Worm (Caenorhabditis elegans): ENCODE data around the gene R57.2.

Gene R57.2

DNA sequence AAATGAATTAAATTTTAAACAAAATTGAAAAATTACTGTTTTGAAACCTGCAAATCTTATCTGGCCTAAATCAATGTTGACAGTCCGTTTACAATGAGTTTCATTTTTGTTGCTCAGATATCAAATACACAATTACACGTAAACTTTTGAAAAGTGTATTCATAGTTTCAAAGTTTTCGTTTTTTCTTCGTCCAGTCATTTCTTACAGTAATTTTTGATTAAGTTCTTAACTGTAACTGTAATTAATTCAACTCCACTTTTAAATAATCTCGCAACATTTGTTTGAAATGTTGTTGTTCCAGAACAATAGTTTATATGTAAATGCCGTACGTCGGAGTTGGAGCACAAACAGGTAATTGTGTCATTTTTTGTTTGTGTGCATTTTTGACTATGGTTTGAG lies 4.5 kb downstream of the R57.2 start, which contains the start of gene gcp-2.1:
Gene gcp-2.1 (plus strand): TSS at position 301 of the 400 bp plus-strand sequence.
- TF ChIP-seq hlh-30 (tag; optimal IDR thresholded peaks at IDR 0.05; ENCODE audit: insufficient read depth) (no peak), T23F11.4 (GFP tag; optimal IDR thresholded peaks at IDR 0.05) (no peak), ceh-34 (tag; optimal IDR thresholded peaks at IDR 0.05) (no peak), hlh-15 (tag; optimal IDR thresholded peaks at IDR 0.05) (no peak), ceh-18 (tag; optimal IDR thresholded peaks at IDR 0.05) (no peak), madf-2 (tag; optimal IDR thresholded peaks at IDR 0.05) (no peak), K02D7.2 (tag; optimal IDR thresholded peaks at IDR 0.05) (no peak), ceh-14 (tag; optimal IDR thresholded peaks at IDR 0.05) (no peak), syd-9 (tag; optimal IDR thresholded peaks at IDR 0.05) (no peak), hlh-6 (tag; optimal IDR thresholded peaks at IDR 0.05) (no peak), sdc-2 (tag; optimal IDR thresholded peaks at IDR 0.05) (no peak), odd-2 (tag; optimal IDR thresholded peaks at IDR 0.05) (no peak), nfya-1 (tag; optimal IDR thresholded peaks at IDR 0.05) (no peak), ceh-31 (tag; optimal IDR thresholded peaks at IDR 0.05) (no peak), tbx-2 (tag; optimal IDR thresholded peaks at IDR 0.05) (no peak), unc-3 (GFP tag; conservative IDR thresholded peaks at IDR 0.05) (no peak), unc-3 (tag; optimal IDR thresholded peaks at IDR 0.05) (no peak), tbx-7 (tag; optimal IDR thresholded peaks at IDR 0.05) (no peak)

DNA sequence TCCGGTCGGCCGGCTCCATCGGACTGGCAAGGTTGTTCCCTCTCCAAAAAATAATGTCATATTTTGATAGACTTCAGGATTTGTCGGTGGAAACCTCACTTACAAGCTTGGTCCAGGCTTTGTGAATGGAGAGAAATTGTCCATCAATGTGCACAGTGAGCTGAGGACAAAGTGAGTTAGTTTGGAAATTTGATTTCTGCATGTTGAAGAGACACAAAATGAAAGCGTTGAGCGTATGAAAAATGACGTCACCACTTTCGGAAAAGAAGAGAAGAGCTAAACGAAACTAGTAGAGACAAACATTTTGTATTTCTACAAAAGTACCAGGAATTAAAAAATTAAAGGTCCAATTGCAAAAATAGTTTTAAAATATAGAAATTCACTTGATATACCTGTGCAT lies 8.0 kb downstream of the R57.2 start:
- TF ChIP-seq dve-1 (tag; optimal IDR thresholded peaks at IDR 0.05) (no peak), unc-42 (tag; optimal IDR thresholded peaks at IDR 0.05) (peak; percentile 86), madf-2 (tag; optimal IDR thresholded peaks at IDR 0.05) (no peak)

DNA sequence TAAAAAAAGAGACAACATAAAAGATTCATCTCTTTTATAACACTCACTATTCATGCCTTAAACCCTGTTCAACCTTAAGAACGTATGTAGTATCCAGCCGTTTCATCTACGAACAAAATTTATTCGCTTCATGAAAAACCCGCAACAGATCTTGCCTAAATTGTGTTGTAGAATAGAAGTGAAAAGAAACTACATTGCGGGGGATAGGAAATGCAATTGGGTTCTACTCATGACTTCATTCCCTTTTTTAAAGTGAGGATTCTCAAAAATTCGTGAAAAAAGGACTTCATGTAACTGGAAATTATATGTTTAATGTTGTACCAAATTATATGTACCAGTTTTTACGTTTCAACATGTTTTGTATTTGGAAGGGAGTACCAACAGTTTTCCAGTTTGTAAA lies 12.0 kb downstream of the R57.2 start:
- TF ChIP-seq unc-42 (tag; optimal IDR thresholded peaks at IDR 0.05), result peak; percentile 63
- TF ChIP-seq fkh-10 (GFP tag; optimal IDR thresholded peaks at IDR 0.05), result no peak

DNA sequence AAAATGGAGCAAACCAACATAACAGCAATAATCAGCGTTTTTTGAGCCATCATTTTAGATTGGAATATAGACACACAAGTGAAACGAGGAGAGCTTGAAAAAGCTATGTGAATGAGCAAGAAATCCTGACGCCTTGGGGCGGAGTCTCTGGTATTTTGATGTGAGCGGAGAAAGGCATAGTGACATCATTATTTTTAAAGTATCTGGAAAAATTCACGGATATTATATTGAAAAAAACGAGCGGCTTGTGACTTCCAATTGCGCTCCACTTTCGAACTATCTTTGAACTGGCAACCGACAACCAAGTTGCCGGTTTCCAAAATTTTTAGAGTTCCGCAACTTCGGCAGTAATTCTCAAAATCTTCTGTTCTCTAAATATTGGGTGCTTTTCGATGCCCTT lies 14.2 kb downstream of the R57.2 start, which contains the start of gene nlp-64:
Gene nlp-64 (minus strand): TSS at position 101 of the 400 bp plus-strand sequence.
- TF ChIP-seq ceh-9 (tag; optimal IDR thresholded peaks at IDR 0.05), result no peak
- no peak for TF ChIP-seq hlh-15 (tag; optimal IDR thresholded peaks at IDR 0.05)
- TF ChIP-seq ttx-3 (tag; optimal IDR thresholded peaks at IDR 0.05), result no peak
- no peak for TF ChIP-seq ceh-6 (GFP tag; optimal IDR thresholded peaks at IDR 0.05)
- no peak for TF ChIP-seq nhr-11 (tag; optimal IDR thresholded peaks at IDR 0.05)

DNA sequence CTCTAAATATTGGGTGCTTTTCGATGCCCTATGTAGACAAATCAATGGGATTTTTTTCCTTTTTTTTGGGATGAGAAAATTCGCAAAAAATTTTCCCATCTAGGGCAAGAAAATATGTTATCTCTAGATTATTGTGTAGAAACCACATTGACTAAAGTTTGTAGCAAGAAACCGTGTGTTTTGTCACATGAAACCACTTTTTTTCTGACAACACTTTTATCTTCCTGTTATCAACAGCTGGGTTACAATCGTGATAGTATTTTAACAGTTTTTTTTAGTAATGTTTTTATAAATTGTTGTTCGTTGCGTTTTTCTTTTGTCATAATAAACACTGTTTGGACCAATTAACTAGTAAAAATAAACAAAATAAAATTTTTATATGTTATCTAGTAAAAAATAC lies 15.2 kb downstream of the R57.2 start:
- TF ChIP-seq ceh-9 (tag; optimal IDR thresholded peaks at IDR 0.05) (no peak), ceh-19 (GFP tag; optimal IDR thresholded peaks at IDR 0.05) (no peak), pax-1 (tag; optimal IDR thresholded peaks at IDR 0.05) (no peak), ahr-1 (tag; optimal IDR thresholded peaks at IDR 0.05) (no peak), elt-2 (tag; optimal IDR thresholded peaks at IDR 0.05) (no peak), syd-9 (tag; optimal IDR thresholded peaks at IDR 0.05) (no peak), ama-1 (optimal IDR thresholded peaks at IDR 0.05) (no peak), F13H6.1 (tag; optimal IDR thresholded peaks at IDR 0.05) (no peak), fkh-6 (tag; optimal IDR thresholded peaks at IDR 0.05) (no peak), ceh-14 (tag; optimal IDR thresholded peaks at IDR 0.05) (no peak), zip-5 (tag; optimal IDR thresholded peaks at IDR 0.05) (no peak), tbx-2 (tag; optimal IDR thresholded peaks at IDR 0.05) (no peak), hlh-15 (tag; optimal IDR thresholded peaks at IDR 0.05) (no peak), dmd-4 (tag; optimal IDR thresholded peaks at IDR 0.05; ENCODE audit: borderline replicate concordance) (no peak)

- TF ChIP-seq gmeb-2 (tag; optimal IDR thresholded peaks at IDR 0.05) (no peak), hlh-15 (tag; optimal IDR thresholded peaks at IDR 0.05) (no peak), madf-2 (tag; optimal IDR thresholded peaks at IDR 0.05) (no peak), pha-2 (tag; optimal IDR thresholded peaks at IDR 0.05) (no peak), hlh-8 (tag; optimal IDR thresholded peaks at IDR 0.05) (no peak), odd-2 (tag; optimal IDR thresholded peaks at IDR 0.05) (no peak), pha-4 (tag; optimal IDR thresholded peaks at IDR 0.05) (no peak), ceh-34 (tag; optimal IDR thresholded peaks at IDR 0.05) (no peak), C08G9.2 (tag; optimal IDR thresholded peaks at IDR 0.05) (no peak), ceh-45 (GFP tag; IDR thresholded peaks at IDR 0.05) (no peak), hlh-30 (tag; optimal IDR thresholded peaks at IDR 0.05; ENCODE audit: insufficient read depth) (no peak), ets-4 (tag; optimal IDR thresholded peaks at IDR 0.05) (no peak)
Observed at ce11 chrX:312908-313307, 15.9 kb downstream of the R57.2 start, which contains the start of gene M02E1.4. Gene M02E1.4, plus strand, starts transcription at chrX:313274.
